Worm (Caenorhabditis elegans) whole organism, late embryonic: ENCODE results near the gene aqp-8.

Experiments
- ahr-1 ChIP-seq: sonication (generic microtip); optimal IDR thresholded peaks from 2 replicates; lab custom pipeline; 2016; ENCODE audit warnings: missing genetic modification characterization, missing compliant biosample characterization
- ama-1 ChIP-seq: fragments of 150-350 bp; optimal IDR thresholded peaks from 2 replicates; lab custom pipeline; 2014
- ceh-14 ChIP-seq: sonication (generic microtip); optimal IDR thresholded peaks from 2 replicates; lab custom pipeline; 2016; ENCODE audit warnings: missing genotype, missing genetic modification characterization, missing compliant biosample characterization
- ceh-31 ChIP-seq: sonication (generic microtip); optimal IDR thresholded peaks from 2 replicates; lab custom pipeline; 2016; ENCODE audit warnings: missing genetic modification characterization, missing compliant biosample characterization
- ceh-45 ChIP-seq: fragments of 200-800 bp; sonication (Bioruptor generic); IDR thresholded peaks from 2 replicates; pipeline ENCODE4 v1.3.6; 2022; ENCODE audit warnings: missing genetic modification reagents, missing genetic modification characterization, missing compliant biosample characterization
- ceh-48 ChIP-seq: sonication (generic microtip); optimal IDR thresholded peaks from 2 replicates; lab custom pipeline; 2016; ENCODE audit warnings: missing genetic modification characterization, inconsistent platforms, missing compliant biosample characterization
- ceh-6 ChIP-seq: fragments of 200-800 bp; sonication (Bioruptor generic); optimal IDR thresholded peaks from 2 replicates; lab custom pipeline; 2018; ENCODE audit warnings: mild to moderate bottlenecking, missing genetic modification characterization, missing compliant biosample characterization
- dve-1 ChIP-seq: sonication (generic microtip); optimal IDR thresholded peaks from 2 replicates; lab custom pipeline; 2017; ENCODE audit warnings: antibody characterized with exemption, mild to moderate bottlenecking, missing genetic modification characterization, missing compliant biosample characterization
- elt-2 ChIP-seq: sonication (generic microtip); optimal IDR thresholded peaks from 2 replicates; lab custom pipeline; 2016; ENCODE audit warnings: missing genetic modification reagents, missing genetic modification characterization, missing compliant biosample characterization
- eyg-1 ChIP-seq: sonication (generic microtip); optimal IDR thresholded peaks from 2 replicates; lab custom pipeline; 2016; ENCODE audit warnings: missing genotype, missing genetic modification characterization, missing compliant biosample characterization
- hlh-8 ChIP-seq: sonication (generic microtip); optimal IDR thresholded peaks from 2 replicates; lab custom pipeline; 2016; ENCODE audit warnings: missing genotype, missing genetic modification characterization, missing compliant biosample characterization
- lim-6 ChIP-seq: sonication (generic microtip); optimal IDR thresholded peaks from 2 replicates; lab custom pipeline; 2016; ENCODE audit warnings: missing genetic modification characterization, missing compliant biosample characterization
- mec-3 ChIP-seq: sonication (generic microtip); optimal IDR thresholded peaks from 2 replicates; lab custom pipeline; 2016; ENCODE audit warnings: borderline replicate concordance, missing genetic modification characterization, missing compliant biosample characterization
- nfya-1 ChIP-seq: sonication (generic microtip); optimal IDR thresholded peaks from 2 replicates; lab custom pipeline; 2017; ENCODE audit warnings: missing genetic modification characterization, mild to moderate bottlenecking, missing compliant biosample characterization, antibody characterized with exemption, moderate library complexity
- pax-1 ChIP-seq: fragments of 150-350 bp; optimal IDR thresholded peaks from 2 replicates; lab custom pipeline; 2014; ENCODE audit warnings: missing biosample characterization, missing genetic modification characterization
- pha-4 ChIP-seq: fragments of 150-350 bp; optimal IDR thresholded peaks from 2 replicates; lab custom pipeline; 2018; ENCODE audit warnings: missing biosample characterization, missing genetic modification reagents, missing genetic modification characterization
- syd-9 ChIP-seq: sonication (generic microtip); optimal IDR thresholded peaks from 2 replicates; lab custom pipeline; 2016; ENCODE audit warnings: mild to moderate bottlenecking, missing genetic modification characterization, moderate library complexity, missing compliant biosample characterization
- tbx-2 ChIP-seq: sonication (generic microtip); optimal IDR thresholded peaks from 2 replicates; lab custom pipeline; 2016; ENCODE audit warnings: missing genetic modification characterization, missing compliant biosample characterization
- ttx-3 ChIP-seq: sonication (generic microtip); optimal IDR thresholded peaks from 2 replicates; lab custom pipeline; 2016; ENCODE audit warnings: missing genetic modification reagents, missing genetic modification characterization, missing compliant biosample characterization
- unc-42 ChIP-seq: sonication (generic microtip); optimal IDR thresholded peaks from 2 replicates; lab custom pipeline; 2016; ENCODE audit warnings: missing genotype, missing genetic modification characterization, missing compliant biosample characterization
- zip-5 ChIP-seq: sonication (generic microtip); optimal IDR thresholded peaks from 2 replicates; lab custom pipeline; 2016; ENCODE audit warnings: missing genetic modification characterization, missing compliant biosample characterization

aqp-8 gene

ce11 chrX:4654057-4654456, 50.7 kb downstream of the aqp-8 start, which contains the start of gene ceh-1:
Gene ceh-1 (minus strand): TSS chrX:4654157.
- no peak for TF ChIP-seq ceh-48 (tag; lab: Kevin White, UChicago)
- no peak for TF ChIP-seq nfya-1 (tag; lab: Kevin White, UChicago)
- TF ChIP-seq eyg-1 (tag; lab: Kevin White, UChicago) = no peak
- TF ChIP-seq zip-5 = no peak
- no peak for TF ChIP-seq pax-1
- TF ChIP-seq ceh-45 (GFP tag; lab: Robert Waterston, UW) = no peak
- no peak for TF ChIP-seq ttx-3
- no peak for TF ChIP-seq lim-6 (tag; lab: Kevin White, UChicago)
- TF ChIP-seq ceh-14 = no peak
- no peak for TF ChIP-seq ceh-6 (GFP tag; lab: Kevin White, UChicago)
- TF ChIP-seq tbx-2 = no peak
- TF ChIP-seq mec-3 (tag; lab: Kevin White, UChicago) = no peak
- TF ChIP-seq syd-9 (tag; lab: Kevin White, UChicago) = no peak
- TF ChIP-seq pha-4 = no peak
- TF ChIP-seq ceh-31 (tag; lab: Kevin White, UChicago) = no peak
- no peak for TF ChIP-seq elt-2 (tag; lab: Kevin White, UChicago)
- no peak for TF ChIP-seq dve-1
- no peak for TF ChIP-seq hlh-8 (tag; lab: Kevin White, UChicago)
- TF ChIP-seq ama-1 = no peak

- peak; percentile 2 for TF ChIP-seq unc-42 (tag; lab: Kevin White, UChicago)
- TF ChIP-seq ahr-1 (tag; lab: Kevin White, UChicago) = no peak
Observed at ce11 chrX:4652950-4653349, 51.8 kb downstream of the aqp-8 start.
